Fruit fly (Drosophila melanogaster) whole organism, embryonic: ENCODE results near the gene RpL7.

Experiments used
- Adf1 ChIP-seq: fragments of 200-800 bp; sonication (Bioruptor generic); IDR thresholded peaks from 2 replicates; pipeline ENCODE4 v1.3.6; 2022; ENCODE audit warnings: missing biosample characterization, missing genetic modification characterization
- Atf3 ChIP-seq: fragments of 200-800 bp; sonication (Bioruptor generic); optimal IDR thresholded peaks from 3 replicates; lab custom pipeline; 2016; ENCODE audit warnings: missing biosample characterization, missing genetic modification characterization
- Blimp-1 ChIP-seq: fragments of 200-800 bp; sonication (Bioruptor generic); optimal IDR thresholded peaks from 3 replicates; lab custom pipeline; 2018; ENCODE audit warnings: missing biosample characterization, missing genetic modification characterization, mild to moderate bottlenecking, moderate library complexity, missing genetic modification reagents
- BtbVII ChIP-seq: fragments of 200-800 bp; sonication (Bioruptor generic); optimal IDR thresholded peaks from 3 replicates; lab custom pipeline; 2017; ENCODE audit warnings: missing biosample characterization, mild to moderate bottlenecking, missing genetic modification characterization
- CG10209 ChIP-seq: fragments of 200-800 bp; sonication (Bioruptor generic); optimal IDR thresholded peaks from 3 replicates; lab custom pipeline; 2017; ENCODE audit warnings: missing biosample characterization, mild to moderate bottlenecking, missing genetic modification characterization, missing genetic modification reagents
- CG12236 ChIP-seq: fragments of 200-800 bp; sonication (Bioruptor generic); optimal IDR thresholded peaks from 2 replicates; lab custom pipeline; 2016; ENCODE audit warnings: missing biosample characterization, missing genetic modification characterization
- CG12769 ChIP-seq: fragments of 200-800 bp; sonication (Bioruptor generic); optimal IDR thresholded peaks from 2 replicates; lab custom pipeline; 2019; ENCODE audit warnings: missing biosample characterization, mild to moderate bottlenecking, missing genetic modification characterization, moderate library complexity
- CG15269 ChIP-seq: fragments of 200-800 bp; sonication (Bioruptor generic); optimal IDR thresholded peaks from 2 replicates; lab custom pipeline; 2018; ENCODE audit warnings: missing biosample characterization, mild to moderate bottlenecking, missing genetic modification characterization, moderate library complexity
- CG16815 ChIP-seq: fragments of 200-800 bp; sonication (Bioruptor generic); optimal IDR thresholded peaks from 3 replicates; lab custom pipeline; 2017; ENCODE audit warnings: missing biosample characterization, mild to moderate bottlenecking, missing genetic modification characterization
- CG2116 ChIP-seq: fragments of 200-800 bp; sonication (Bioruptor generic); optimal IDR thresholded peaks from 3 replicates; lab custom pipeline; 2018; ENCODE audit warnings: missing biosample characterization, mild to moderate bottlenecking, missing genetic modification characterization
- CG2129 ChIP-seq: fragments of 200-800 bp; sonication (Bioruptor generic); IDR thresholded peaks from 2 replicates; pipeline ENCODE4 v1.3.6; 2022; ENCODE audit warnings: missing biosample characterization, missing genetic modification characterization; ENCODE audit not compliant: partially characterized antibody
- CG2202 ChIP-seq: fragments of 200-800 bp; sonication (Bioruptor generic); optimal IDR thresholded peaks from 2 replicates; lab custom pipeline; 2018; ENCODE audit warnings: missing biosample characterization, mild to moderate bottlenecking, missing genetic modification characterization
- CG2678 ChIP-seq: fragments of 200-800 bp; sonication (Bioruptor generic); optimal IDR thresholded peaks from 3 replicates; lab custom pipeline; 2019; ENCODE audit warnings: missing biosample characterization, mild to moderate bottlenecking, missing genetic modification characterization, moderate library complexity
- CG6689 ChIP-seq: fragments of 200-800 bp; sonication (Bioruptor generic); IDR thresholded peaks from 2 replicates; pipeline ENCODE4 v1.3.6; 2022; ENCODE audit warnings: missing biosample characterization, missing genetic modification characterization
- CG6813 ChIP-seq: fragments of 200-800 bp; sonication (Bioruptor generic); optimal IDR thresholded peaks from 2 replicates; lab custom pipeline; 2017; ENCODE audit warnings: missing biosample characterization, missing genetic modification characterization, mild to moderate bottlenecking, moderate library complexity, missing genetic modification reagents
- D ChIP-seq, 2 experiments: fragments of 200-800 bp in 1 of 2; fragments of >200 bp in 1 of 2; sonication (Bioruptor generic) in 1 of 2; optimal IDR thresholded peaks; 2 replicates in 1 of 2; 3 replicates in 1 of 2; lab custom pipeline; 2017; ENCODE audit warnings: mild to moderate bottlenecking in 1 of 2, missing biosample characterization in 1 of 2, missing genetic modification characterization in 1 of 2, missing genetic modification reagents in 1 of 2
- Dbx ChIP-seq: fragments of 200-800 bp; sonication (Bioruptor generic); IDR thresholded peaks from 3 replicates; pipeline ENCODE4 v1.3.6; 2022; ENCODE audit warnings: missing biosample characterization, missing genetic modification characterization
- Dip3 ChIP-seq: fragments of 200-800 bp; sonication (Bioruptor generic); optimal IDR thresholded peaks from 3 replicates; lab custom pipeline; 2016; ENCODE audit warnings: missing biosample characterization, missing genetic modification characterization
- Doc3 ChIP-seq: fragments of 200-800 bp; sonication (Bioruptor generic); IDR thresholded peaks from 3 replicates; pipeline ENCODE4 v1.3.6; 2022; ENCODE audit warnings: missing biosample characterization, missing genetic modification characterization; ENCODE audit not compliant: partially characterized antibody
- E2f2 ChIP-seq: fragments of 200-800 bp; sonication (Bioruptor generic); IDR thresholded peaks from 2 replicates; pipeline ENCODE4 v1.3.6; 2022; ENCODE audit warnings: missing biosample characterization, missing genetic modification characterization
- Elba2 ChIP-seq: fragments of 200-800 bp; sonication (Bioruptor generic); optimal IDR thresholded peaks from 3 replicates; lab custom pipeline; 2016; ENCODE audit warnings: missing biosample characterization, missing genetic modification characterization
- Fer2 ChIP-seq: fragments of 200-800 bp; sonication (Bioruptor generic); optimal IDR thresholded peaks from 2 replicates; lab custom pipeline; 2018; ENCODE audit warnings: missing biosample characterization, mild to moderate bottlenecking, missing genetic modification characterization, moderate library complexity
- Fer3 ChIP-seq: fragments of 200-800 bp; sonication (Bioruptor generic); optimal IDR thresholded peaks from 2 replicates; lab custom pipeline; 2018; ENCODE audit warnings: missing biosample characterization, mild to moderate bottlenecking, missing genetic modification characterization, moderate library complexity
- Gsc ChIP-seq: fragments of 200-800 bp; sonication (Bioruptor generic); IDR thresholded peaks from 2 replicates; pipeline ENCODE4 v1.3.6; 2022; ENCODE audit warnings: missing biosample characterization, missing genetic modification characterization
- HLH3B ChIP-seq: fragments of 200-800 bp; sonication (Bioruptor generic); IDR thresholded peaks from 2 replicates; pipeline ENCODE4 v1.3.6; 2022; ENCODE audit warnings: missing biosample characterization, missing genetic modification characterization
- Hr3 ChIP-seq: fragments of 200-800 bp; sonication (Bioruptor generic); optimal IDR thresholded peaks from 3 replicates; lab custom pipeline; 2016; ENCODE audit warnings: missing biosample characterization, missing genetic modification characterization
- Hr78 ChIP-seq, 2 experiments: fragments of 200-800 bp in 1 of 2; fragments of >200 bp in 1 of 2; sonication (Bioruptor generic) in 1 of 2; optimal IDR thresholded peaks; 2 replicates each; lab custom pipeline; 2017 to 2019; ENCODE audit warnings: missing biosample characterization in 2 of 2, missing genetic modification characterization in 2 of 2, mild to moderate bottlenecking in 1 of 2, moderate library complexity in 1 of 2
- Rx ChIP-seq: fragments of 200-800 bp; sonication (Bioruptor generic); IDR thresholded peaks from 2 replicates; pipeline ENCODE4 v1.3.6; 2022; ENCODE audit warnings: missing biosample characterization, missing genetic modification characterization
- Trl ChIP-seq, 3 experiments: fragments of >200 bp in 2 of 3; fragments of 200-800 bp in 1 of 3; sonication (Bioruptor generic) in 1 of 3; optimal IDR thresholded peaks; 2 replicates in 1 of 3; 3 replicates in 2 of 3; lab custom pipeline; 2016 to 2017; ENCODE audit warnings: missing biosample characterization in 1 of 3, missing genetic modification characterization in 1 of 3
- Xbp1 ChIP-seq: fragments of 200-800 bp; sonication (Bioruptor generic); optimal IDR thresholded peaks from 3 replicates; lab custom pipeline; 2016; ENCODE audit warnings: missing biosample characterization, mild to moderate bottlenecking, missing genetic modification characterization
- cas ChIP-seq: fragments of 200-800 bp; sonication (Bioruptor generic); IDR thresholded peaks from 2 replicates; pipeline ENCODE4 v1.3.6; 2022; ENCODE audit warnings: missing biosample characterization, missing genetic modification characterization
- disco-r ChIP-seq: fragments of 200-800 bp; sonication (Bioruptor generic); optimal IDR thresholded peaks from 2 replicates; lab custom pipeline; 2016; ENCODE audit warnings: missing biosample characterization, missing genetic modification characterization
- dmrt99B ChIP-seq: fragments of 200-800 bp; sonication (Bioruptor generic); optimal IDR thresholded peaks from 2 replicates; lab custom pipeline; 2018; ENCODE audit warnings: missing biosample characterization, mild to moderate bottlenecking, missing genetic modification characterization, moderate library complexity
- fd102C ChIP-seq: fragments of 200-800 bp; sonication (Bioruptor generic); optimal IDR thresholded peaks from 2 replicates; lab custom pipeline; 2018; ENCODE audit warnings: missing biosample characterization, mild to moderate bottlenecking, missing genetic modification characterization, moderate library complexity
- fd3F ChIP-seq: fragments of 200-800 bp; sonication (Bioruptor generic); optimal IDR thresholded peaks from 2 replicates; lab custom pipeline; 2018; ENCODE audit warnings: missing biosample characterization, mild to moderate bottlenecking, missing genetic modification characterization, moderate library complexity
- gcm2 ChIP-seq: fragments of 200-800 bp; sonication (Bioruptor generic); optimal IDR thresholded peaks from 2 replicates; lab custom pipeline; 2016; ENCODE audit warnings: missing biosample characterization, missing genetic modification characterization
- lbe ChIP-seq: fragments of 200-800 bp; sonication (Bioruptor generic); optimal IDR thresholded peaks from 2 replicates; lab custom pipeline; 2016; ENCODE audit warnings: missing biosample characterization, mild to moderate bottlenecking, missing genetic modification characterization
- lmd ChIP-seq: fragments of 200-800 bp; sonication (Bioruptor generic); IDR thresholded peaks from 2 replicates; pipeline ENCODE4 v1.3.6; 2022; ENCODE audit warnings: missing biosample characterization, missing genetic modification characterization
- mld ChIP-seq: fragments of 200-800 bp; sonication (Bioruptor generic); IDR thresholded peaks from 3 replicates; pipeline ENCODE4 v1.3.6; 2022; ENCODE audit warnings: missing biosample characterization, missing genetic modification characterization; ENCODE audit not compliant: partially characterized antibody
- org-1 ChIP-seq: fragments of 200-800 bp; sonication (Bioruptor generic); optimal IDR thresholded peaks from 2 replicates; lab custom pipeline; 2017; ENCODE audit warnings: missing biosample characterization, missing genetic modification characterization
- ranshi ChIP-seq: fragments of 200-800 bp; sonication (Bioruptor generic); IDR thresholded peaks from 2 replicates; pipeline ENCODE4 v1.3.6; 2022; ENCODE audit warnings: missing biosample characterization, missing genetic modification characterization
- sd ChIP-seq: fragments of 200-800 bp; sonication (Bioruptor generic); optimal IDR thresholded peaks from 3 replicates; lab custom pipeline; 2018; ENCODE audit warnings: missing biosample characterization, mild to moderate bottlenecking, missing genetic modification characterization, moderate library complexity
- sisA ChIP-seq: fragments of 200-800 bp; sonication (Bioruptor generic); IDR thresholded peaks from 2 replicates; pipeline ENCODE4 v1.3.6; 2022; ENCODE audit warnings: missing biosample characterization, missing genetic modification characterization
- slp2 ChIP-seq: fragments of 200-800 bp; sonication (Bioruptor generic); optimal IDR thresholded peaks from 2 replicates; lab custom pipeline; 2016; ENCODE audit warnings: missing biosample characterization, missing genetic modification characterization
- sob ChIP-seq: fragments of 200-800 bp; sonication (Bioruptor generic); IDR thresholded peaks from 2 replicates; pipeline ENCODE4 v1.3.6; 2022; ENCODE audit warnings: missing biosample characterization, missing genetic modification characterization
- ssp ChIP-seq: fragments of 200-800 bp; sonication (Bioruptor generic); IDR thresholded peaks from 2 replicates; pipeline ENCODE4 v1.3.6; 2022; ENCODE audit warnings: missing biosample characterization, missing genetic modification characterization
- trem ChIP-seq: fragments of 200-800 bp; optimal IDR thresholded peaks from 3 replicates; lab custom pipeline; 2019; ENCODE audit warnings: missing biosample characterization, mild to moderate bottlenecking, missing genetic modification characterization, moderate library complexity
- usp ChIP-seq: fragments of >200 bp; optimal IDR thresholded peaks from 2 replicates; lab custom pipeline; 2017; ENCODE audit warnings: missing biosample characterization, missing genetic modification characterization
- wdn ChIP-seq: fragments of 200-800 bp; sonication (Bioruptor generic); IDR thresholded peaks from 2 replicates; pipeline ENCODE4 v1.3.6; 2022; ENCODE audit warnings: missing biosample characterization, missing genetic modification characterization
- yki ChIP-seq: fragments of >200 bp; optimal IDR thresholded peaks from 3 replicates; lab custom pipeline; 2018

The RpL7 gene

dm6 chr2L:10231092-10231494 lies 30.3 kb downstream of the RpL7 start:
- TF ChIP-seq mld (GFP tag; lab: Robert Waterston, UW): no peak
- peak; percentile 21; the same call in 1 of the 2 replicates for TF ChIP-seq E2f2 (GFP tag; lab: Robert Waterston, UW)
- no peak for TF ChIP-seq trem (tag; lab: Kevin White, UChicago)
- TF ChIP-seq yki (lab: Kevin White, UChicago): no peak
- 0 out of 3 replicates have a peak, but pooled peaks have one; percentile 51 for TF ChIP-seq Dbx (GFP tag; lab: Robert Waterston, UW)
- peak in 1 of 2 experiments; percentile 7 for TF ChIP-seq Trl (optimal IDR thresholded peaks at IDR 0.05; lab: Kevin White, UChicago)
- TF ChIP-seq Trl (GFP tag; optimal IDR thresholded peaks at IDR 0.05; lab: Kevin White, UChicago): peak; percentile 35
- TF ChIP-seq CG2129 (GFP tag; lab: Robert Waterston, UW): no peak
- no peak for TF ChIP-seq Xbp1 (GFP tag; lab: Kevin White, UChicago)
- no peak for TF ChIP-seq Rx (GFP tag; lab: Robert Waterston, UW)
- TF ChIP-seq slp2 (GFP tag; lab: Kevin White, UChicago): no peak
- no peak for TF ChIP-seq CG2202 (tag; lab: Kevin White, UChicago)
- 0 out of 2 replicates have a peak, but pooled peaks have one; percentile 9 for TF ChIP-seq sob (GFP tag; lab: Robert Waterston, UW)
- no peak for TF ChIP-seq CG2678
- TF ChIP-seq Doc3 (GFP tag; lab: Robert Waterston, UW): no peak
- TF ChIP-seq usp: no peak
- no peak for TF ChIP-seq CG10209
- TF ChIP-seq Atf3 (GFP tag; lab: Kevin White, UChicago): peak; percentile 2
- no peak for TF ChIP-seq lmd (GFP tag; lab: Robert Waterston, UW)
- TF ChIP-seq Dip3: no peak
- peak; percentile 11 for TF ChIP-seq Fer3 (tag; lab: Kevin White, UChicago)
- peak; percentile 57 for TF ChIP-seq lbe (GFP tag; lab: Kevin White, UChicago)
- no peak for TF ChIP-seq Hr78 (GFP tag; optimal IDR thresholded peaks at IDR 0.05; lab: Kevin White, UChicago)
- TF ChIP-seq D (optimal IDR thresholded peaks at IDR 0.05; lab: Kevin White, UChicago): no peak
- TF ChIP-seq D (GFP tag; optimal IDR thresholded peaks at IDR 0.05; lab: Kevin White, UChicago): no peak
- no peak for TF ChIP-seq Gsc (GFP tag; lab: Robert Waterston, UW)
- no peak for TF ChIP-seq CG12236 (GFP tag; lab: Kevin White, UChicago)
- peak; percentile 9 for TF ChIP-seq CG15269 (tag; lab: Kevin White, UChicago)
- no peak for TF ChIP-seq sisA (GFP tag; lab: Robert Waterston, UW)
- no peak for TF ChIP-seq CG6689
- no peak for TF ChIP-seq org-1 (GFP tag; lab: Kevin White, UChicago)
- peak; percentile 84 for TF ChIP-seq sd (tag; lab: Kevin White, UChicago)
- TF ChIP-seq fd102C (GFP tag; lab: Kevin White, UChicago): no peak
- TF ChIP-seq CG16815 (GFP tag; lab: Kevin White, UChicago): no peak
- TF ChIP-seq Hr3: no peak
- TF ChIP-seq Elba2 (GFP tag; lab: Kevin White, UChicago): no peak
- no peak for TF ChIP-seq dmrt99B
- TF ChIP-seq cas: no peak
- no peak for TF ChIP-seq CG6813 (GFP tag; lab: Kevin White, UChicago)
- TF ChIP-seq CG12769 (tag; lab: Kevin White, UChicago): peak; percentile 25
- no peak for TF ChIP-seq gcm2 (GFP tag; lab: Kevin White, UChicago)
- 0 out of 2 replicates have a peak, but pooled peaks have one; percentile 20 for TF ChIP-seq HLH3B (GFP tag; lab: Robert Waterston, UW)
- TF ChIP-seq ssp: no peak
- peak; percentile 58 for TF ChIP-seq BtbVII (GFP tag; lab: Kevin White, UChicago)
- TF ChIP-seq ranshi (GFP tag; lab: Robert Waterston, UW): no peak
- TF ChIP-seq wdn (GFP tag; lab: Robert Waterston, UW): no peak
- TF ChIP-seq Fer2 (tag; lab: Kevin White, UChicago): no peak
- TF ChIP-seq CG2116 (GFP tag; lab: Kevin White, UChicago): no peak
- TF ChIP-seq Blimp-1 (GFP tag; lab: Kevin White, UChicago): no peak
- TF ChIP-seq Adf1: no peak
- no peak for TF ChIP-seq fd3F (GFP tag; lab: Kevin White, UChicago)
- TF ChIP-seq disco-r (GFP tag; lab: Kevin White, UChicago): no peak
